Worm (Caenorhabditis elegans) whole organism, L1 larva: Measurements from ENCODE around the gene F25H9.2.

Source experiments
- C16A3.4 ChIP-seq: fragments of 150-350 bp; optimal IDR thresholded peaks from 2 replicates; lab custom pipeline; 2014; ENCODE audit warnings: missing biosample characterization, missing genetic modification characterization
- aha-1 ChIP-seq: fragments of 150-350 bp; optimal IDR thresholded peaks from 2 replicates; lab custom pipeline; 2014; ENCODE audit warnings: missing biosample characterization, missing genetic modification characterization
- alr-1 ChIP-seq: fragments of 200-800 bp; sonication (Bioruptor generic); optimal IDR thresholded peaks from 2 replicates; lab custom pipeline; 2018; ENCODE audit warnings: borderline replicate concordance, mild to moderate bottlenecking, missing genetic modification characterization, missing compliant biosample characterization
- aly-2 ChIP-seq: fragments of 150-350 bp; optimal IDR thresholded peaks from 2 replicates; lab custom pipeline; 2014; ENCODE audit warnings: missing biosample characterization, missing genetic modification characterization
- ama-1 ChIP-seq: fragments of 150-350 bp; optimal IDR thresholded peaks from 2 replicates; lab custom pipeline; 2014
- blmp-1 ChIP-seq: fragments of 150-350 bp; optimal IDR thresholded peaks from 2 replicates; lab custom pipeline; 2014; ENCODE audit warnings: missing biosample characterization, missing genetic modification characterization
- ceh-8 ChIP-seq: fragments of 200-800 bp; sonication (Bioruptor generic); optimal IDR thresholded peaks from 2 replicates; lab custom pipeline; 2018; ENCODE audit warnings: mild to moderate bottlenecking, missing genetic modification characterization, moderate library complexity, missing compliant biosample characterization
- ceh-82 ChIP-seq, 3 experiments: fragments of 150-350 bp in 1 of 3; sonication (generic microtip) in 2 of 3; optimal IDR thresholded peaks; 2 replicates each; lab custom pipeline; 2014 to 2017; ENCODE audit warnings: missing biosample characterization in 3 of 3, missing genetic modification characterization in 3 of 3
- ces-1 ChIP-seq: fragments of 150-350 bp; optimal IDR thresholded peaks from 2 replicates; lab custom pipeline; 2014; ENCODE audit warnings: missing biosample characterization, missing genetic modification reagents, missing genetic modification characterization
- dpl-1 ChIP-seq, 3 experiments: fragments of 150-350 bp in 2 of 3; sonication (generic microtip) in 1 of 3; optimal IDR thresholded peaks; 2 replicates each; lab custom pipeline; 2014 to 2017; ENCODE audit warnings: missing biosample characterization in 3 of 3, missing genetic modification characterization in 3 of 3, missing genetic modification reagents in 3 of 3
- dsc-1 ChIP-seq: sonication (generic microtip); optimal IDR thresholded peaks from 2 replicates; lab custom pipeline; 2016; ENCODE audit warnings: mild to moderate bottlenecking, missing genetic modification characterization, missing compliant biosample characterization
- efl-1 ChIP-seq, 4 experiments: fragments of 150-350 bp; optimal IDR thresholded peaks in 3 of 4; peaks in 1 of 4; 1 replicate in 1 of 4; 2 replicates in 3 of 4; lab custom pipeline; 2014; ENCODE audit warnings: missing biosample characterization in 2 of 4, missing genetic modification characterization in 2 of 4, missing genetic modification reagents in 2 of 4
- efl-3 ChIP-seq: fragments of 200-800 bp; sonication (Bioruptor generic); optimal IDR thresholded peaks from 2 replicates; lab custom pipeline; 2018; ENCODE audit warnings: mild to moderate bottlenecking, missing genetic modification characterization, missing compliant biosample characterization
- egl-27 ChIP-seq, 2 experiments: fragments of 150-350 bp in 1 of 2; sonication (generic microtip); optimal IDR thresholded peaks; 3 replicates each; lab custom pipeline; 2017 to 2018; ENCODE audit warnings: missing biosample characterization in 2 of 2, missing genetic modification characterization in 2 of 2, missing genetic modification reagents in 2 of 2
- elt-2 ChIP-seq: sonication (generic microtip); optimal IDR thresholded peaks from 2 replicates; lab custom pipeline; 2016; ENCODE audit warnings: missing genetic modification characterization, mild to moderate bottlenecking, inconsistent platforms, missing compliant biosample characterization, missing genetic modification reagents
- ets-5 ChIP-seq: fragments of 200-800 bp; sonication (Bioruptor generic); IDR thresholded peaks from 2 replicates; pipeline ENCODE4 v1.3.6; 2022; ENCODE audit warnings: missing genetic modification characterization, missing compliant biosample characterization
- fos-1 ChIP-seq: fragments of 150-350 bp; optimal IDR thresholded peaks from 2 replicates; lab custom pipeline; 2014; ENCODE audit warnings: missing biosample characterization, missing genetic modification characterization
- irx-1 ChIP-seq: sonication (generic microtip); optimal IDR thresholded peaks from 2 replicates; lab custom pipeline; 2016; ENCODE audit warnings: missing genetic modification characterization, missing compliant biosample characterization
- isw-1 ChIP-seq: fragments of 200-800 bp; sonication (Bioruptor generic); IDR thresholded peaks from 2 replicates; pipeline ENCODE4 v1.3.6; 2022; ENCODE audit warnings: missing genetic modification characterization, missing compliant biosample characterization
- jun-1 ChIP-seq: fragments of 150-350 bp; optimal IDR thresholded peaks from 2 replicates; lab custom pipeline; 2014; ENCODE audit warnings: missing biosample characterization, missing genetic modification reagents, missing genetic modification characterization
- lin-13 ChIP-seq: fragments of 150-350 bp; optimal IDR thresholded peaks from 2 replicates; lab custom pipeline; 2014; ENCODE audit warnings: missing biosample characterization, missing genetic modification reagents, missing genetic modification characterization
- lin-14 ChIP-seq: fragments of 200-800 bp; sonication (Bioruptor generic); optimal IDR thresholded peaks from 2 replicates; lab custom pipeline; 2018; ENCODE audit warnings: mild to moderate bottlenecking, missing genetic modification characterization, moderate library complexity, missing compliant biosample characterization
- lin-15B ChIP-seq: fragments of 150-350 bp; sonication (generic microtip); optimal IDR thresholded peaks from 3 replicates; lab custom pipeline; 2014; ENCODE audit warnings: missing biosample characterization, missing genetic modification characterization
- lin-35 ChIP-seq, 2 experiments: fragments of 150-350 bp; optimal IDR thresholded peaks; 2 replicates each; lab custom pipeline; 2014; ENCODE audit warnings: missing biosample characterization in 2 of 2, missing genetic modification characterization in 2 of 2, missing genetic modification reagents in 2 of 2
- lin-39 ChIP-seq: fragments of 150-350 bp; optimal IDR thresholded peaks from 2 replicates; lab custom pipeline; 2014; ENCODE audit warnings: missing biosample characterization, missing genetic modification reagents, missing genetic modification characterization
- lsy-2 ChIP-seq, 2 experiments: fragments of 150-350 bp; optimal IDR thresholded peaks; 2 replicates each; lab custom pipeline; 2014; ENCODE audit warnings: missing biosample characterization in 2 of 2, missing genetic modification characterization in 2 of 2
- mab-9 ChIP-seq: fragments of 200-800 bp; sonication (Bioruptor generic); IDR thresholded peaks from 2 replicates; pipeline ENCODE4 v1.3.6; 2022; ENCODE audit warnings: missing genetic modification reagents, missing genetic modification characterization, missing compliant biosample characterization
- mdl-1 ChIP-seq, 2 experiments: fragments of 150-350 bp; optimal IDR thresholded peaks; 2 replicates each; lab custom pipeline; 2014 to 2017; ENCODE audit warnings: missing biosample characterization in 2 of 2, missing genetic modification characterization in 2 of 2, inconsistent platforms in 1 of 2
- nhr-11 ChIP-seq: fragments of 150-350 bp; optimal IDR thresholded peaks from 2 replicates; lab custom pipeline; 2014; ENCODE audit warnings: missing biosample characterization, missing genetic modification characterization
- nhr-19 ChIP-seq: fragments of 200-800 bp; sonication (Bioruptor generic); conservative IDR thresholded peaks from 2 replicates; pipeline ENCODE4 v1.3.6; 2022; ENCODE audit warnings: missing genetic modification characterization, missing compliant biosample characterization
- nhr-20 ChIP-seq: sonication (generic microtip); optimal IDR thresholded peaks from 2 replicates; lab custom pipeline; 2016; ENCODE audit warnings: mild to moderate bottlenecking, missing genetic modification characterization, missing compliant biosample characterization
- nhr-237 ChIP-seq: fragments of 150-350 bp; optimal IDR thresholded peaks from 2 replicates; lab custom pipeline; 2014; ENCODE audit warnings: missing biosample characterization, missing genetic modification characterization
- nhr-28 ChIP-seq: fragments of 150-350 bp; optimal IDR thresholded peaks from 2 replicates; lab custom pipeline; 2014; ENCODE audit warnings: missing biosample characterization, missing genetic modification characterization
- nhr-71 ChIP-seq: sonication (generic microtip); optimal IDR thresholded peaks from 2 replicates; lab custom pipeline; 2016; ENCODE audit warnings: mild to moderate bottlenecking, missing genetic modification characterization, moderate library complexity, missing compliant biosample characterization
- nhr-76 ChIP-seq: sonication (generic microtip); optimal IDR thresholded peaks from 2 replicates; lab custom pipeline; 2017; ENCODE audit warnings: missing biosample characterization, missing genetic modification characterization
- nhr-77 ChIP-seq: fragments of 150-350 bp; optimal IDR thresholded peaks from 2 replicates; lab custom pipeline; 2014; ENCODE audit warnings: missing biosample characterization, missing genetic modification characterization
- nhr-84 ChIP-seq: sonication (generic microtip); optimal IDR thresholded peaks from 2 replicates; lab custom pipeline; 2017; ENCODE audit warnings: missing biosample characterization, missing genetic modification characterization
- nhr-85 ChIP-seq: sonication (generic microtip); peaks from one replicate; lab custom pipeline; 2016; ENCODE audit warnings: missing genetic modification characterization, inconsistent platforms, missing compliant biosample characterization
- rnt-1 ChIP-seq: sonication (generic microtip); optimal IDR thresholded peaks from 2 replicates; lab custom pipeline; 2016; ENCODE audit warnings: mild to moderate bottlenecking, missing genetic modification characterization, moderate library complexity, missing compliant biosample characterization
- snu-23 ChIP-seq: sonication (generic microtip); optimal IDR thresholded peaks from 2 replicates; lab custom pipeline; 2016; ENCODE audit warnings: missing genetic modification characterization, missing compliant biosample characterization
- swsn-7 ChIP-seq: sonication (generic microtip); optimal IDR thresholded peaks from 2 replicates; lab custom pipeline; 2016; ENCODE audit warnings: missing genetic modification characterization, missing compliant biosample characterization
- tbx-2 ChIP-seq: sonication (generic microtip); optimal IDR thresholded peaks from 2 replicates; lab custom pipeline; 2016; ENCODE audit warnings: missing genetic modification characterization, missing compliant biosample characterization
- unc-30 ChIP-seq: sonication (generic microtip); optimal IDR thresholded peaks from 2 replicates; lab custom pipeline; 2017; ENCODE audit warnings: missing biosample characterization, missing genetic modification characterization
- unc-62 ChIP-seq: fragments of 150-350 bp; optimal IDR thresholded peaks from 2 replicates; lab custom pipeline; 2014; ENCODE audit warnings: missing biosample characterization, missing genetic modification reagents, missing genetic modification characterization
- unc-86 ChIP-seq: sonication (generic microtip); optimal IDR thresholded peaks from 2 replicates; lab custom pipeline; 2016; ENCODE audit warnings: missing genetic modification characterization, missing compliant biosample characterization
- unc-98 ChIP-seq: fragments of 200-800 bp; sonication (Bioruptor generic); IDR thresholded peaks from 2 replicates; pipeline ENCODE4 v1.3.6; 2022; ENCODE audit warnings: missing genetic modification characterization, missing compliant biosample characterization
- vab-15 ChIP-seq: sonication (generic microtip); optimal IDR thresholded peaks from 2 replicates; lab custom pipeline; 2017; ENCODE audit warnings: missing genotype, mild to moderate bottlenecking, missing genetic modification characterization, missing compliant biosample characterization
- xbp-1 ChIP-seq: sonication (generic microtip); optimal IDR thresholded peaks from 2 replicates; lab custom pipeline; 2016; ENCODE audit warnings: missing genetic modification characterization, missing compliant biosample characterization
- zag-1 ChIP-seq: fragments of 150-350 bp; optimal IDR thresholded peaks from 2 replicates; lab custom pipeline; 2014; ENCODE audit warnings: missing biosample characterization, missing genetic modification characterization
- zip-4 ChIP-seq: fragments of 200-800 bp; sonication (Bioruptor generic); optimal IDR thresholded peaks from 2 replicates; lab custom pipeline; 2018; ENCODE audit warnings: mild to moderate bottlenecking, missing genetic modification characterization, moderate library complexity, missing compliant biosample characterization
- ztf-11 ChIP-seq, 2 experiments: sonication (generic microtip); optimal IDR thresholded peaks; 2 replicates each; lab custom pipeline; 2016 to 2017; ENCODE audit warnings: missing genetic modification characterization in 2 of 2, missing biosample characterization in 1 of 2, missing compliant biosample characterization in 1 of 2

Gene F25H9.2

ce11 chrV:13462974-13463373, 5.1 kb downstream of the F25H9.2 start, which contains the start of gene frm-10 (continued):
- TF ChIP-seq zag-1 (tag; lab: Kevin White, UChicago) (no peak), irx-1 (tag; lab: Kevin White, UChicago) (no peak), ets-5 (GFP tag; lab: Robert Waterston, UW) (no peak), egl-27 (tag; optimal IDR thresholded peaks at IDR 0.05; lab: Kevin White, UChicago) (no peak), C16A3.4 (peak; percentile 10), ceh-82 (tag; optimal IDR thresholded peaks at IDR 0.05; lab: Kevin White, UChicago) (peak; percentile 47 to 63 (median 58)), zip-4 (GFP tag; lab: Kevin White, UChicago) (peak; percentile 96), dsc-1 (tag; lab: Kevin White, UChicago) (peak; percentile 20), efl-3 (no peak), nhr-85 (tag; lab: Kevin White, UChicago) (peak; percentile 70), tbx-2 (peak; percentile 45), dpl-1 (GFP tag; optimal IDR thresholded peaks at IDR 0.05; lab: Kevin White, UChicago) (peak; percentile 44 to 65 (median 61)), ces-1 (GFP tag; lab: Kevin White, UChicago) (no peak), fos-1 (tag; lab: Kevin White, UChicago) (no peak), nhr-237 (tag; lab: Kevin White, UChicago) (peak; percentile 24), aly-2 (tag; lab: Kevin White, UChicago) (no peak), isw-1 (GFP tag; lab: Robert Waterston, UW) (peak; percentile 23; the same call in 1 of the 2 replicates), nhr-19 (GFP tag; lab: Robert Waterston, UW) (peak; percentile 39), nhr-76 (tag; lab: Kevin White, UChicago) (no peak), nhr-11 (no peak), elt-2 (peak; percentile 88), unc-62 (GFP tag; lab: Kevin White, UChicago) (no peak), lin-39 (no peak), unc-30 (tag; lab: Kevin White, UChicago) (no peak), nhr-28 (tag; lab: Kevin White, UChicago) (peak; percentile 28), mab-9 (GFP tag; lab: Robert Waterston, UW) (no peak), aha-1 (no peak), unc-86 (tag; lab: Kevin White, UChicago) (peak; percentile 26), snu-23 (peak; percentile 75), lin-35 (GFP tag; optimal IDR thresholded peaks at IDR 0.05; lab: Kevin White, UChicago) (peak; percentile 53 to 79), ztf-11 (tag; optimal IDR thresholded peaks at IDR 0.05; lab: Kevin White, UChicago) (no peak), vab-15 (tag; lab: Kevin White, UChicago) (no peak), unc-98 (GFP tag; lab: Robert Waterston, UW) (no peak), lin-14 (GFP tag; lab: Kevin White, UChicago) (peak; percentile 88), rnt-1 (tag; lab: Kevin White, UChicago) (peak; percentile 72), swsn-7 (tag; lab: Kevin White, UChicago) (peak; percentile 62), jun-1 (peak; percentile 34), nhr-20 (tag; lab: Kevin White, UChicago) (peak; percentile 78), blmp-1 (tag; lab: Kevin White, UChicago) (peak; percentile 18), nhr-77 (tag; lab: Kevin White, UChicago) (peak; percentile 44), alr-1 (tag; lab: Kevin White, UChicago) (no peak)

ce11 chrV:13464123-13464522, 6.2 kb downstream of the F25H9.2 start:
- TF ChIP-seq tbx-2 (no peak), nhr-76 (tag; lab: Kevin White, UChicago) (no peak), vab-15 (tag; lab: Kevin White, UChicago) (no peak), nhr-20 (tag; lab: Kevin White, UChicago) (no peak), lin-15B (tag; lab: Kevin White, UChicago) (no peak), xbp-1 (no peak), zag-1 (tag; lab: Kevin White, UChicago) (no peak), nhr-84 (tag; lab: Kevin White, UChicago) (no peak), unc-30 (tag; lab: Kevin White, UChicago) (no peak), mdl-1 (tag; optimal IDR thresholded peaks at IDR 0.05; lab: Kevin White, UChicago) (no peak), nhr-11 (no peak), ceh-8 (GFP tag; lab: Kevin White, UChicago) (no peak), nhr-71 (peak; percentile 20), aly-2 (tag; lab: Kevin White, UChicago) (no peak), nhr-77 (tag; lab: Kevin White, UChicago) (no peak), lin-13 (GFP tag; lab: Kevin White, UChicago) (no peak), efl-3 (no peak), efl-1 (optimal IDR thresholded peaks at IDR 0.05; lab: Kevin White, UChicago) (no peak), efl-1 (GFP tag; optimal IDR thresholded peaks at IDR 0.05 in 1 of 2; lab: Kevin White, UChicago) (no peak), ztf-11 (tag; optimal IDR thresholded peaks at IDR 0.05; lab: Kevin White, UChicago) (no peak), lsy-2 (tag; optimal IDR thresholded peaks at IDR 0.05; lab: Kevin White, UChicago) (peak in 1 of 2 experiments; percentile 8), isw-1 (GFP tag; lab: Robert Waterston, UW) (no peak), aha-1 (no peak), alr-1 (tag; lab: Kevin White, UChicago) (no peak), ama-1 (no peak), rnt-1 (tag; lab: Kevin White, UChicago) (peak; percentile 1)
